Worm (Caenorhabditis elegans) whole organism, dauer: ENCODE measurements around the gene mans-2.

Experiments used
- unc-62 ChIP-seq: sonication (generic microtip); optimal IDR thresholded peaks from 2 replicates; lab custom pipeline; 2017; ENCODE audit warnings: missing biosample characterization, missing genetic modification reagents, missing genetic modification characterization

The mans-2 gene

ce11 chrV:11955617-11956016 lies 29.7 kb downstream of the mans-2 start:
- no peak for TF ChIP-seq unc-62

- no peak for TF ChIP-seq unc-62
Observed at ce11 chrV:11953621-11954020, 31.7 kb downstream of the mans-2 start.

ce11 chrV:11952854-11953447 lies 32.3 kb downstream of the mans-2 start:
- no peak for TF ChIP-seq unc-62

ce11 chrV:11951227-11951626 lies 34.1 kb downstream of the mans-2 start:
- no peak for TF ChIP-seq unc-62

ce11 chrV:11949509-11950117 lies 35.7 kb downstream of the mans-2 start:
- no peak for TF ChIP-seq unc-62

ce11 chrV:11948581-11948980 lies 36.7 kb downstream of the mans-2 start:
- TF ChIP-seq unc-62, result no peak

ce11 chrV:11947414-11947954 lies 37.8 kb downstream of the mans-2 start:
- no peak for TF ChIP-seq unc-62

- no peak for TF ChIP-seq unc-62
Observed at ce11 chrV:11946818-11947217, 38.5 kb downstream of the mans-2 start.

- no peak for TF ChIP-seq unc-62
Observed at ce11 chrV:11945429-11945828, 39.9 kb downstream of the mans-2 start.

- no peak for TF ChIP-seq unc-62
Observed at ce11 chrV:11943737-11944136, 41.5 kb downstream of the mans-2 start.

- TF ChIP-seq unc-62, result no peak
Observed at ce11 chrV:11942325-11942724, 43.0 kb downstream of the mans-2 start, which contains the start of gene F58H1.6. F58H1.6 (plus strand) TSS chrV:11942625.

ce11 chrV:11941664-11942063 lies 43.6 kb downstream of the mans-2 start:
- TF ChIP-seq unc-62, result no peak

ce11 chrV:11940329-11940728 lies 45.0 kb downstream of the mans-2 start:
- no peak for TF ChIP-seq unc-62

ce11 chrV:11937710-11938109 lies 47.6 kb downstream of the mans-2 start, which contains the start of gene gpla-1:
gpla-1 (minus strand) TSS chrV:11937810.
- TF ChIP-seq unc-62, result no peak

- no peak for TF ChIP-seq unc-62
Observed at ce11 chrV:11934848-11935247, 50.4 kb downstream of the mans-2 start, which contains the start of gene F58H1.8. F58H1.8 (plus strand) TSS chrV:11935148.

- TF ChIP-seq unc-62, result no peak
Observed at ce11 chrV:11933196-11934028, 51.9 kb downstream of the mans-2 start, which contains the start of the genes aman-2 and F58H1.3. aman-2 (minus strand) TSS chrV:11933246. F58H1.3 (plus strand) TSS chrV:11933978.
